Fruit fly (Drosophila melanogaster) whole organism, embryonic: ENCODE measurements around the gene CG3604.

ENCODE experiments used
- br ChIP-seq: fragments of >200 bp; optimal IDR thresholded peaks from 2 replicates; lab custom pipeline; 2017
- hkb ChIP-seq, 2 experiments: fragments of 200-800 bp in 1 of 2; fragments of >200 bp in 1 of 2; sonication (Bioruptor generic) in 1 of 2; IDR thresholded peaks in 1 of 2; optimal IDR thresholded peaks in 1 of 2; 2 replicates each; pipeline versions ENCODE4 v1.3.6 to Lab custom; 2017 to 2022; ENCODE audit warnings: missing biosample characterization in 1 of 2, missing genetic modification characterization in 1 of 2

- TF ChIP-seq hkb (optimal IDR thresholded peaks at IDR 0.05; lab: Kevin White, UChicago) (no peak), hkb (GFP tag; IDR thresholded peaks at IDR 0.05; lab: Robert Waterston, UW) (no peak), br (no peak)
Observed at dm6 chr2L:3711665-3712064, 14.0 kb upstream of the CG3604 start, which contains the start of gene cutlet.
